Fruit fly (Drosophila melanogaster) whole organism, embryonic: ENCODE measurements around the gene PNKP.

ENCODE experiments used
- Atf6 ChIP-seq: fragments of 200-800 bp; sonication (Bioruptor generic); IDR thresholded peaks from 2 replicates; pipeline ENCODE4 v1.3.6; 2022; ENCODE audit warnings: missing biosample characterization, missing genetic modification characterization
- Bgb ChIP-seq: fragments of 200-800 bp; sonication (Bioruptor generic); IDR thresholded peaks from 2 replicates; pipeline ENCODE4 v1.3.6; 2022; ENCODE audit warnings: missing biosample characterization, missing genetic modification characterization; ENCODE audit not compliant: partially characterized antibody
- C15 ChIP-seq: fragments of 200-800 bp; sonication (Bioruptor generic); IDR thresholded peaks from 3 replicates; pipeline ENCODE4 v1.3.6; 2022; ENCODE audit warnings: missing biosample characterization, missing genetic modification characterization
- CG10267 ChIP-seq: fragments of 200-800 bp; sonication (Bioruptor generic); optimal IDR thresholded peaks from 2 replicates; lab custom pipeline; 2018; ENCODE audit warnings: missing biosample characterization, mild to moderate bottlenecking, missing genetic modification characterization, moderate library complexity
- CG10462 ChIP-seq: fragments of 200-800 bp; sonication (Bioruptor generic); optimal IDR thresholded peaks from 2 replicates; lab custom pipeline; 2016; ENCODE audit warnings: missing biosample characterization, missing genetic modification characterization
- CG11723 ChIP-seq: fragments of 200-800 bp; sonication (Bioruptor generic); optimal IDR thresholded peaks from 2 replicates; lab custom pipeline; 2017; ENCODE audit warnings: missing biosample characterization, mild to moderate bottlenecking, missing genetic modification characterization
- CG12071 ChIP-seq: fragments of 200-800 bp; sonication (Bioruptor generic); optimal IDR thresholded peaks from 3 replicates; lab custom pipeline; 2018; ENCODE audit warnings: missing biosample characterization, mild to moderate bottlenecking, missing genetic modification characterization
- CG12299 ChIP-seq: fragments of 200-800 bp; sonication (Bioruptor generic); optimal IDR thresholded peaks from 2 replicates; lab custom pipeline; 2018; ENCODE audit warnings: missing biosample characterization, mild to moderate bottlenecking, missing genetic modification characterization
- CG13775 ChIP-seq: fragments of 200-800 bp; sonication (Bioruptor generic); optimal IDR thresholded peaks from 3 replicates; lab custom pipeline; 2017; ENCODE audit warnings: missing biosample characterization, mild to moderate bottlenecking, missing genetic modification characterization
- CG1529 ChIP-seq: fragments of 200-800 bp; sonication (Bioruptor generic); optimal IDR thresholded peaks from 3 replicates; lab custom pipeline; 2018; ENCODE audit warnings: missing biosample characterization, missing genetic modification characterization
- CG15696 ChIP-seq: fragments of 200-800 bp; sonication (Bioruptor generic); optimal IDR thresholded peaks from 2 replicates; lab custom pipeline; 2019; ENCODE audit warnings: missing biosample characterization, mild to moderate bottlenecking, missing genetic modification characterization, moderate library complexity
- CG1832 ChIP-seq: fragments of 200-800 bp; sonication (Bioruptor generic); optimal IDR thresholded peaks from 2 replicates; lab custom pipeline; 2017; ENCODE audit warnings: missing biosample characterization, mild to moderate bottlenecking, missing genetic modification characterization, inconsistent platforms
- CG2889 ChIP-seq: fragments of 200-800 bp; sonication (Bioruptor generic); IDR thresholded peaks from 3 replicates; pipeline ENCODE4 v1.3.6; 2022; ENCODE audit warnings: missing biosample characterization, missing genetic modification characterization
- CG32767 ChIP-seq: fragments of 200-800 bp; sonication (Bioruptor generic); IDR thresholded peaks from 2 replicates; pipeline ENCODE4 v1.3.6; 2022; ENCODE audit warnings: missing biosample characterization, missing genetic modification characterization
- CG33213 ChIP-seq: fragments of 200-800 bp; sonication (Bioruptor generic); optimal IDR thresholded peaks from 3 replicates; lab custom pipeline; 2016; ENCODE audit warnings: missing biosample characterization, missing genetic modification characterization
- CG4282 ChIP-seq: fragments of 200-800 bp; sonication (Bioruptor generic); optimal IDR thresholded peaks from 2 replicates; lab custom pipeline; 2016; ENCODE audit warnings: missing biosample characterization, missing genetic modification characterization
- CG7556 ChIP-seq: fragments of 200-800 bp; sonication (Bioruptor generic); optimal IDR thresholded peaks from 2 replicates; lab custom pipeline; 2017; ENCODE audit warnings: missing biosample characterization, mild to moderate bottlenecking, missing genetic modification characterization
- CG7928 ChIP-seq: fragments of 200-800 bp; sonication (Bioruptor generic); optimal IDR thresholded peaks from 2 replicates; lab custom pipeline; 2017; ENCODE audit warnings: missing biosample characterization, mild to moderate bottlenecking, missing genetic modification characterization
- CG8359 ChIP-seq: fragments of 200-800 bp; sonication (Bioruptor generic); optimal IDR thresholded peaks from 2 replicates; lab custom pipeline; 2017; ENCODE audit warnings: missing biosample characterization, mild to moderate bottlenecking, missing genetic modification characterization, borderline replicate concordance
- CG8944 ChIP-seq: fragments of 200-800 bp; sonication (Bioruptor generic); optimal IDR thresholded peaks from 3 replicates; lab custom pipeline; 2016; ENCODE audit warnings: missing biosample characterization, missing genetic modification characterization
- CG9609 ChIP-seq: fragments of 200-800 bp; sonication (Bioruptor generic); optimal IDR thresholded peaks from 3 replicates; lab custom pipeline; 2016; ENCODE audit warnings: missing biosample characterization, missing genetic modification characterization
- Doc2 ChIP-seq: fragments of 200-800 bp; sonication (Bioruptor generic); IDR thresholded peaks from 2 replicates; pipeline ENCODE4 v1.3.6; 2022; ENCODE audit warnings: missing biosample characterization, missing genetic modification characterization
- ERR ChIP-seq: fragments of 200-800 bp; sonication (Bioruptor generic); optimal IDR thresholded peaks from 2 replicates; lab custom pipeline; 2016; ENCODE audit warnings: missing biosample characterization, missing genetic modification characterization
- Elba2 ChIP-seq: fragments of 200-800 bp; sonication (Bioruptor generic); optimal IDR thresholded peaks from 3 replicates; lab custom pipeline; 2016; ENCODE audit warnings: missing biosample characterization, missing genetic modification characterization
- Gug ChIP-seq: fragments of 200-800 bp; sonication (Bioruptor generic); IDR thresholded peaks from 4 replicates; pipeline ENCODE4 v1.3.6; 2022; ENCODE audit warnings: missing biosample characterization, missing genetic modification characterization
- Hey ChIP-seq: fragments of 200-800 bp; sonication (Bioruptor generic); optimal IDR thresholded peaks from 3 replicates; lab custom pipeline; 2018; ENCODE audit warnings: missing biosample characterization, mild to moderate bottlenecking, missing genetic modification characterization
- Hr51 ChIP-seq, 2 experiments: fragments of 200-800 bp; sonication (Bioruptor generic); optimal IDR thresholded peaks; 2 replicates in 1 of 2; 3 replicates in 1 of 2; lab custom pipeline; 2016 to 2018; ENCODE audit warnings: missing biosample characterization in 2 of 2, missing genetic modification characterization in 2 of 2, mild to moderate bottlenecking in 1 of 2, moderate library complexity in 1 of 2
- MBD-R2 ChIP-seq: fragments of 200-800 bp; sonication (Bioruptor generic); IDR thresholded peaks from 2 replicates; pipeline ENCODE4 v1.3.6; 2022; ENCODE audit warnings: missing biosample characterization, missing genetic modification characterization
- NFAT ChIP-seq: fragments of 200-800 bp; sonication (Bioruptor generic); IDR thresholded peaks from 2 replicates; pipeline ENCODE4 v1.3.6; 2022; ENCODE audit warnings: missing biosample characterization, missing genetic modification characterization
- Sin3A ChIP-seq: fragments of >200 bp; optimal IDR thresholded peaks from 2 replicates; lab custom pipeline; 2018
- Spps ChIP-seq: fragments of 200-800 bp; sonication (Bioruptor generic); optimal IDR thresholded peaks from 2 replicates; lab custom pipeline; 2018; ENCODE audit warnings: missing biosample characterization, mild to moderate bottlenecking, missing genetic modification characterization
- Tbp ChIP-seq: fragments of >200 bp; optimal IDR thresholded peaks from 2 replicates; lab custom pipeline; 2018; ENCODE audit warnings: missing biosample characterization, missing genetic modification characterization
- amos ChIP-seq: fragments of 200-800 bp; sonication (Bioruptor generic); IDR thresholded peaks from 2 replicates; pipeline ENCODE4 v1.3.6; 2022; ENCODE audit warnings: missing biosample characterization, missing genetic modification characterization; ENCODE audit not compliant: partially characterized antibody
- bab2 ChIP-seq: fragments of 200-800 bp; sonication (Bioruptor generic); optimal IDR thresholded peaks from 2 replicates; lab custom pipeline; 2016; ENCODE audit warnings: missing biosample characterization, missing genetic modification characterization
- bcd ChIP-seq: fragments of 200-800 bp; sonication (Bioruptor generic); optimal IDR thresholded peaks from 2 replicates; lab custom pipeline; 2017; ENCODE audit warnings: missing biosample characterization, mild to moderate bottlenecking, missing genetic modification characterization
- dati ChIP-seq: fragments of 200-800 bp; sonication (Bioruptor generic); IDR thresholded peaks from 2 replicates; pipeline ENCODE4 v1.3.6; 2022; ENCODE audit warnings: missing biosample characterization, missing genetic modification characterization
- dmrt11E ChIP-seq: fragments of 200-800 bp; sonication (Bioruptor generic); optimal IDR thresholded peaks from 3 replicates; lab custom pipeline; 2018; ENCODE audit warnings: missing biosample characterization, mild to moderate bottlenecking, missing genetic modification characterization, moderate library complexity
- dmrt99B ChIP-seq: fragments of 200-800 bp; sonication (Bioruptor generic); optimal IDR thresholded peaks from 2 replicates; lab custom pipeline; 2018; ENCODE audit warnings: missing biosample characterization, mild to moderate bottlenecking, missing genetic modification characterization, moderate library complexity
- eve ChIP-seq, 2 experiments: fragments of >200 bp; optimal IDR thresholded peaks; 2 replicates each; lab custom pipeline; 2017; ENCODE audit warnings: missing biosample characterization in 2 of 2, missing genetic modification characterization in 2 of 2
- fd96Cb ChIP-seq: fragments of 200-800 bp; sonication (Bioruptor generic); optimal IDR thresholded peaks from 2 replicates; lab custom pipeline; 2018; ENCODE audit warnings: missing biosample characterization, mild to moderate bottlenecking, missing genetic modification characterization, moderate library complexity
- insv ChIP-seq, 2 experiments: fragments of 200-800 bp; sonication (Bioruptor generic); optimal IDR thresholded peaks; 3 replicates each; lab custom pipeline; 2016 to 2018; ENCODE audit warnings: missing biosample characterization in 2 of 2, missing genetic modification characterization in 2 of 2
- lbe ChIP-seq: fragments of 200-800 bp; sonication (Bioruptor generic); optimal IDR thresholded peaks from 2 replicates; lab custom pipeline; 2016; ENCODE audit warnings: missing biosample characterization, mild to moderate bottlenecking, missing genetic modification characterization
- onecut ChIP-seq: fragments of 200-800 bp; sonication (Bioruptor generic); IDR thresholded peaks from 2 replicates; pipeline ENCODE4 v1.3.6; 2022; ENCODE audit warnings: missing biosample characterization, missing genetic modification characterization
- org-1 ChIP-seq: fragments of 200-800 bp; sonication (Bioruptor generic); optimal IDR thresholded peaks from 2 replicates; lab custom pipeline; 2017; ENCODE audit warnings: missing biosample characterization, missing genetic modification characterization
- prd ChIP-seq, 3 experiments: fragments of >200 bp in 2 of 3; fragments of 200-800 bp in 1 of 3; sonication (Bioruptor generic) in 1 of 3; optimal IDR thresholded peaks in 2 of 3; IDR thresholded peaks in 1 of 3; 2 replicates in 2 of 3; 3 replicates in 1 of 3; pipeline versions ENCODE4 v1.3.6 to Lab custom; 2017 to 2022; ENCODE audit warnings: missing biosample characterization in 1 of 3, missing genetic modification characterization in 1 of 3
- pzg ChIP-seq: fragments of 200-800 bp; sonication (Bioruptor generic); optimal IDR thresholded peaks from 3 replicates; lab custom pipeline; 2018; ENCODE audit warnings: missing biosample characterization, mild to moderate bottlenecking, missing genetic modification characterization, moderate library complexity
- sens-2 ChIP-seq: fragments of 200-800 bp; sonication (Bioruptor generic); IDR thresholded peaks from 2 replicates; pipeline ENCODE4 v1.3.6; 2022; ENCODE audit warnings: missing biosample characterization, missing genetic modification characterization
- tgo ChIP-seq: fragments of 200-800 bp; sonication (Bioruptor generic); IDR thresholded peaks from 3 replicates; pipeline ENCODE4 v1.3.6; 2022; ENCODE audit warnings: missing biosample characterization, missing genetic modification characterization
- tll ChIP-seq, 2 experiments: fragments of 200-800 bp in 1 of 2; fragments of >200 bp in 1 of 2; sonication (Bioruptor generic) in 1 of 2; optimal IDR thresholded peaks; 2 replicates each; lab custom pipeline; 2017 to 2019; ENCODE audit warnings: missing biosample characterization in 2 of 2, missing genetic modification characterization in 2 of 2, mild to moderate bottlenecking in 1 of 2, moderate library complexity in 1 of 2
- trh ChIP-seq: fragments of 200-800 bp; sonication (Bioruptor generic); optimal IDR thresholded peaks from 2 replicates; lab custom pipeline; 2016; ENCODE audit warnings: missing biosample characterization, missing genetic modification characterization
- tx ChIP-seq: fragments of 200-800 bp; sonication (Bioruptor generic); optimal IDR thresholded peaks from 2 replicates; lab custom pipeline; 2016; ENCODE audit warnings: missing biosample characterization, missing genetic modification characterization
- wek ChIP-seq: fragments of 200-800 bp; sonication (Bioruptor generic); optimal IDR thresholded peaks from 3 replicates; lab custom pipeline; 2018; ENCODE audit warnings: missing biosample characterization, mild to moderate bottlenecking, missing genetic modification characterization, moderate library complexity

PNKP gene

DNA sequence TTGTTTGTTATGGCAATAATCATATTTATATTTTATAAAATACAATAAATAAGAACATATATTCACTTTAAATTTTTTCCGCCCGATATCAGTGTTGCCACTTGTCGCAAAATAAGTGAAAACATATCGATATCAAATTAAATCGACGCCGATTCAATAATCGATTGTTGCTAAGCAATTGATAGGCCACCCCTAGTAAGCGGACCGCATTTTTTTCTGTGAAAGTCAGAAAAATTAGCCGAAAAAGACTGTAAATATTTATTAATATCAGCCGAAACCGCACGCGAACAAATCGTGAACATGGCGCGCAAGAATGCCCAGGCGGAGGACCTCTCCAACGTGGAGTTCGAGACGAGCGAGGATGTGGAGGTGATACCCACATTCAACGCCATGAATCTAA, 30.3 kb downstream of the PNKP start, which contains the start of gene CG7483 (continued):
- TF ChIP-seq Sin3A (lab: Kevin White, UChicago) (peak; percentile 34), bab2 (GFP tag; lab: Kevin White, UChicago) (no peak), Doc2 (no peak), CG1529 (GFP tag; lab: Kevin White, UChicago) (no peak), trh (GFP tag; lab: Kevin White, UChicago) (no peak), onecut (GFP tag; lab: Robert Waterston, UW) (no peak), CG12299 (tag; lab: Kevin White, UChicago) (no peak), CG7556 (GFP tag; lab: Kevin White, UChicago) (no peak), CG10267 (tag; lab: Kevin White, UChicago) (peak; percentile 48), amos (GFP tag; lab: Robert Waterston, UW) (peak; percentile 86), CG10462 (GFP tag; lab: Kevin White, UChicago) (no peak), Spps (tag; lab: Kevin White, UChicago) (no peak), Gug (no peak), CG4282 (GFP tag; lab: Kevin White, UChicago) (no peak), sens-2 (GFP tag; lab: Robert Waterston, UW) (no peak), tx (no peak), dmrt11E (tag; lab: Kevin White, UChicago) (no peak), CG11723 (GFP tag; lab: Kevin White, UChicago) (no peak), prd (optimal IDR thresholded peaks at IDR 0.05; lab: Kevin White, UChicago) (no peak), prd (GFP tag; IDR thresholded peaks at IDR 0.05; lab: Robert Waterston, UW) (no peak), MBD-R2 (GFP tag; lab: Robert Waterston, UW) (peak; percentile 62), CG9609 (GFP tag; lab: Kevin White, UChicago) (no peak), Bgb (GFP tag; lab: Robert Waterston, UW) (peak; percentile 86), CG12071 (GFP tag; lab: Kevin White, UChicago) (no peak), tll (GFP tag; optimal IDR thresholded peaks at IDR 0.05; lab: Kevin White, UChicago) (peak in 1 of 2 experiments; percentile 18), dmrt99B (tag; lab: Kevin White, UChicago) (no peak), wek (GFP tag; lab: Kevin White, UChicago) (no peak), bcd (GFP tag; lab: Kevin White, UChicago) (no peak), ERR (GFP tag; lab: Kevin White, UChicago) (no peak), CG7928 (GFP tag; lab: Kevin White, UChicago) (no peak), CG1832 (GFP tag; lab: Kevin White, UChicago) (no peak), pzg (GFP tag; lab: Kevin White, UChicago) (peak; percentile 76), Hr51 (GFP tag; optimal IDR thresholded peaks at IDR 0.05; lab: Kevin White, UChicago) (no peak), eve (GFP tag; optimal IDR thresholded peaks at IDR 0.05; lab: Kevin White, UChicago) (no peak), Atf6 (GFP tag; lab: Robert Waterston, UW) (no peak), lbe (GFP tag; lab: Kevin White, UChicago) (peak; percentile 34), insv (GFP tag; optimal IDR thresholded peaks at IDR 0.05; lab: Kevin White, UChicago) (peak in 1 of 2 experiments; percentile 30), NFAT (no peak), C15 (no peak), dati (GFP tag; lab: Robert Waterston, UW) (no peak), Tbp (no peak), CG15696 (no peak), Elba2 (GFP tag; lab: Kevin White, UChicago) (no peak), CG32767 (GFP tag; lab: Robert Waterston, UW) (no peak; the same call in 1 of the 2 replicates), org-1 (GFP tag; lab: Kevin White, UChicago) (no peak), fd96Cb (tag; lab: Kevin White, UChicago) (no peak), Hey (tag; lab: Kevin White, UChicago) (no peak), CG8359 (no peak), CG13775 (GFP tag; lab: Kevin White, UChicago) (no peak), CG33213 (GFP tag; lab: Kevin White, UChicago) (no peak), CG8944 (GFP tag; lab: Kevin White, UChicago) (no peak), tgo (GFP tag; lab: Robert Waterston, UW) (no peak), CG2889 (GFP tag; lab: Robert Waterston, UW) (no peak)
